Fruit fly (Drosophila melanogaster) whole organism, embryonic: ENCODE results near the gene CG33124.

Experiments
- Asciz ChIP-seq: fragments of 200-800 bp; sonication (Bioruptor generic); optimal IDR thresholded peaks from 2 replicates; lab custom pipeline; 2017; ENCODE audit warnings: missing biosample characterization, mild to moderate bottlenecking, missing genetic modification characterization, missing genetic modification reagents
- CG11456 ChIP-seq: fragments of 200-800 bp; sonication (Bioruptor generic); IDR thresholded peaks from 3 replicates; pipeline ENCODE4 v1.3.6; 2022; ENCODE audit warnings: missing biosample characterization, missing genetic modification characterization
- CG12071 ChIP-seq: fragments of 200-800 bp; sonication (Bioruptor generic); optimal IDR thresholded peaks from 3 replicates; lab custom pipeline; 2018; ENCODE audit warnings: missing biosample characterization, mild to moderate bottlenecking, missing genetic modification characterization
- CG12155 ChIP-seq: fragments of 200-800 bp; sonication (Bioruptor generic); optimal IDR thresholded peaks from 3 replicates; lab custom pipeline; 2016; ENCODE audit warnings: missing biosample characterization, missing genetic modification characterization
- CG1233 ChIP-seq: fragments of 200-800 bp; sonication (Bioruptor generic); optimal IDR thresholded peaks from 4 replicates; lab custom pipeline; 2018; ENCODE audit warnings: missing biosample characterization, mild to moderate bottlenecking, missing genetic modification characterization
- CG12391 ChIP-seq: fragments of 200-800 bp; sonication (Bioruptor generic); optimal IDR thresholded peaks from 3 replicates; lab custom pipeline; 2018; ENCODE audit warnings: missing biosample characterization, mild to moderate bottlenecking, missing genetic modification characterization, moderate library complexity
- CG12659 ChIP-seq: fragments of 200-800 bp; sonication (Bioruptor generic); optimal IDR thresholded peaks from 3 replicates; lab custom pipeline; 2017; ENCODE audit warnings: mild to moderate bottlenecking, missing biosample characterization, missing genetic modification reagents, missing genetic modification characterization
- CG13287 ChIP-seq: fragments of 200-800 bp; sonication (Bioruptor generic); IDR thresholded peaks from 2 replicates; pipeline ENCODE4 v1.3.6; 2022; ENCODE audit warnings: missing biosample characterization, missing genetic modification characterization; ENCODE audit not compliant: partially characterized antibody
- CG2120 ChIP-seq: fragments of 200-800 bp; sonication (Bioruptor generic); optimal IDR thresholded peaks from 3 replicates; lab custom pipeline; 2016; ENCODE audit warnings: missing biosample characterization, missing genetic modification characterization
- CG3065 ChIP-seq: fragments of 200-800 bp; sonication (Bioruptor generic); optimal IDR thresholded peaks from 2 replicates; lab custom pipeline; 2016; ENCODE audit warnings: missing biosample characterization, missing genetic modification characterization
- CG3281 ChIP-seq: fragments of 200-800 bp; sonication (Bioruptor generic); optimal IDR thresholded peaks from 3 replicates; lab custom pipeline; 2017; ENCODE audit warnings: missing biosample characterization, mild to moderate bottlenecking, missing genetic modification characterization
- CG3726 ChIP-seq: fragments of 200-800 bp; sonication (Bioruptor generic); IDR thresholded peaks from 3 replicates; pipeline ENCODE4, ENCODE4 v1.3.6; 2022; ENCODE audit warnings: missing biosample characterization, missing genetic modification characterization
- CG3995 ChIP-seq: fragments of 200-800 bp; sonication (Bioruptor generic); optimal IDR thresholded peaks from 3 replicates; lab custom pipeline; 2016; ENCODE audit warnings: missing biosample characterization, missing genetic modification characterization
- CG4617 ChIP-seq: fragments of 200-800 bp; sonication (Bioruptor generic); optimal IDR thresholded peaks from 3 replicates; lab custom pipeline; 2016; ENCODE audit warnings: missing biosample characterization, missing genetic modification characterization, borderline replicate concordance
- CG7372 ChIP-seq: fragments of 200-800 bp; sonication (Bioruptor generic); IDR thresholded peaks from 2 replicates; pipeline ENCODE4 v1.3.6; 2022; ENCODE audit warnings: missing biosample characterization, missing genetic modification characterization
- CG7963 ChIP-seq: fragments of 200-800 bp; sonication (Bioruptor generic); IDR thresholded peaks from 3 replicates; pipeline ENCODE4 v1.3.6; 2022; ENCODE audit warnings: missing biosample characterization, missing genetic modification characterization; ENCODE audit not compliant: partially characterized antibody
- Dad ChIP-seq: fragments of 200-800 bp; sonication (Bioruptor generic); optimal IDR thresholded peaks from 3 replicates; lab custom pipeline; 2016; ENCODE audit warnings: missing biosample characterization, missing genetic modification characterization
- Dek ChIP-seq: fragments of 200-800 bp; sonication (Bioruptor generic); optimal IDR thresholded peaks from 3 replicates; lab custom pipeline; 2019; ENCODE audit warnings: missing biosample characterization, mild to moderate bottlenecking, missing genetic modification characterization, moderate library complexity
- Dll ChIP-seq: fragments of 200-800 bp; sonication (Bioruptor generic); IDR thresholded peaks from 4 replicates; pipeline ENCODE4 v1.3.6; 2022; ENCODE audit warnings: missing biosample characterization, missing genetic modification characterization; ENCODE audit not compliant: partially characterized antibody
- Elba2 ChIP-seq: fragments of 200-800 bp; sonication (Bioruptor generic); optimal IDR thresholded peaks from 3 replicates; lab custom pipeline; 2016; ENCODE audit warnings: missing biosample characterization, missing genetic modification characterization
- MBD-R2 ChIP-seq: fragments of 200-800 bp; sonication (Bioruptor generic); IDR thresholded peaks from 2 replicates; pipeline ENCODE4 v1.3.6; 2022; ENCODE audit warnings: missing biosample characterization, missing genetic modification characterization
- MTF-1 ChIP-seq: fragments of 200-800 bp; sonication (Bioruptor generic); optimal IDR thresholded peaks from 2 replicates; lab custom pipeline; 2018; ENCODE audit warnings: missing biosample characterization, mild to moderate bottlenecking, missing genetic modification characterization, borderline replicate concordance
- Med ChIP-seq: fragments of 200-800 bp; sonication (Bioruptor generic); peaks from one replicate; lab custom pipeline; 2016; ENCODE audit warnings: missing biosample characterization, missing genetic modification characterization, mild to moderate bottlenecking, inconsistent platforms, moderate library complexity
- Ptx1 ChIP-seq: fragments of 200-800 bp; sonication (Bioruptor generic); IDR thresholded peaks from 2 replicates; pipeline ENCODE4 v1.3.6; 2022; ENCODE audit warnings: missing biosample characterization, missing genetic modification characterization
- az2 ChIP-seq: fragments of 200-800 bp; sonication (Bioruptor generic); optimal IDR thresholded peaks from 3 replicates; lab custom pipeline; 2016; ENCODE audit warnings: missing biosample characterization, missing genetic modification characterization
- cato ChIP-seq: fragments of 200-800 bp; sonication (Bioruptor generic); optimal IDR thresholded peaks from 2 replicates; lab custom pipeline; 2016; ENCODE audit warnings: missing biosample characterization, missing genetic modification characterization, borderline replicate concordance
- caup ChIP-seq: fragments of 200-800 bp; sonication (Bioruptor generic); optimal IDR thresholded peaks from 3 replicates; lab custom pipeline; 2017; ENCODE audit warnings: missing biosample characterization, mild to moderate bottlenecking, missing genetic modification characterization, moderate library complexity; ENCODE audit not compliant: severe bottlenecking
- cg ChIP-seq: fragments of 200-800 bp; sonication (Bioruptor generic); optimal IDR thresholded peaks from 3 replicates; lab custom pipeline; 2019; ENCODE audit warnings: missing biosample characterization, mild to moderate bottlenecking, missing genetic modification characterization, moderate library complexity
- cwo ChIP-seq: fragments of 200-800 bp; sonication (Bioruptor generic); optimal IDR thresholded peaks from 3 replicates; lab custom pipeline; 2017; ENCODE audit warnings: missing biosample characterization, missing genetic modification characterization, mild to moderate bottlenecking, moderate library complexity, missing genetic modification reagents
- dmrt99B ChIP-seq: fragments of 200-800 bp; sonication (Bioruptor generic); optimal IDR thresholded peaks from 2 replicates; lab custom pipeline; 2018; ENCODE audit warnings: missing biosample characterization, mild to moderate bottlenecking, missing genetic modification characterization, moderate library complexity
- ems ChIP-seq: fragments of 200-800 bp; sonication (Bioruptor generic); optimal IDR thresholded peaks from 3 replicates; lab custom pipeline; 2016; ENCODE audit warnings: missing biosample characterization, missing genetic modification characterization
- gfzf ChIP-seq: fragments of 200-800 bp; sonication (Bioruptor generic); optimal IDR thresholded peaks from 2 replicates; lab custom pipeline; 2016; ENCODE audit warnings: missing biosample characterization, mild to moderate bottlenecking, missing genetic modification characterization, moderate library complexity
- grau ChIP-seq: fragments of 200-800 bp; optimal IDR thresholded peaks from 3 replicates; lab custom pipeline; 2019; ENCODE audit warnings: missing biosample characterization, mild to moderate bottlenecking, missing genetic modification characterization, moderate library complexity
- gt ChIP-seq: fragments of 200-800 bp; sonication (Bioruptor generic); IDR thresholded peaks from 2 replicates; pipeline ENCODE4 v1.3.6; 2022; ENCODE audit warnings: missing biosample characterization, missing genetic modification characterization
- ind ChIP-seq: fragments of 200-800 bp; sonication (Bioruptor generic); optimal IDR thresholded peaks from 3 replicates; lab custom pipeline; 2016; ENCODE audit warnings: missing biosample characterization, missing genetic modification characterization
- knrl ChIP-seq: fragments of 200-800 bp; sonication (Bioruptor generic); IDR thresholded peaks from 3 replicates; pipeline ENCODE4 v1.3.6; 2022; ENCODE audit warnings: missing biosample characterization, missing genetic modification characterization; ENCODE audit not compliant: partially characterized antibody
- odd ChIP-seq: fragments of 200-800 bp; sonication (Bioruptor generic); optimal IDR thresholded peaks from 2 replicates; lab custom pipeline; 2017; ENCODE audit warnings: missing biosample characterization, mild to moderate bottlenecking, missing genetic modification characterization
- sens ChIP-seq: fragments of 200-800 bp; sonication (Bioruptor generic); peaks from one replicate; lab custom pipeline; 2016; ENCODE audit warnings: missing biosample characterization, missing genetic modification characterization
- seq ChIP-seq: fragments of 200-800 bp; sonication (Bioruptor generic); IDR thresholded peaks from 2 replicates; pipeline ENCODE4 v1.3.6; 2022; ENCODE audit warnings: missing biosample characterization, missing genetic modification characterization
- slbo ChIP-seq: fragments of 200-800 bp; sonication (Bioruptor generic); IDR thresholded peaks from 2 replicates; pipeline ENCODE4 v1.3.6; 2022; ENCODE audit warnings: missing biosample characterization, missing genetic modification characterization
- sob ChIP-seq: fragments of 200-800 bp; sonication (Bioruptor generic); IDR thresholded peaks from 2 replicates; pipeline ENCODE4 v1.3.6; 2022; ENCODE audit warnings: missing biosample characterization, missing genetic modification characterization
- sqz ChIP-seq: fragments of 200-800 bp; sonication (Bioruptor generic); optimal IDR thresholded peaks from 3 replicates; lab custom pipeline; 2018; ENCODE audit warnings: missing biosample characterization, mild to moderate bottlenecking, missing genetic modification characterization
- trem ChIP-seq: fragments of 200-800 bp; optimal IDR thresholded peaks from 3 replicates; lab custom pipeline; 2019; ENCODE audit warnings: missing biosample characterization, mild to moderate bottlenecking, missing genetic modification characterization, moderate library complexity
- wdn ChIP-seq: fragments of 200-800 bp; sonication (Bioruptor generic); IDR thresholded peaks from 2 replicates; pipeline ENCODE4 v1.3.6; 2022; ENCODE audit warnings: missing biosample characterization, missing genetic modification characterization
- zen ChIP-seq: fragments of 200-800 bp; sonication (Bioruptor generic); optimal IDR thresholded peaks from 3 replicates; lab custom pipeline; 2018; ENCODE audit warnings: missing biosample characterization, mild to moderate bottlenecking, missing genetic modification characterization, moderate library complexity

Gene CG33124

DNA sequence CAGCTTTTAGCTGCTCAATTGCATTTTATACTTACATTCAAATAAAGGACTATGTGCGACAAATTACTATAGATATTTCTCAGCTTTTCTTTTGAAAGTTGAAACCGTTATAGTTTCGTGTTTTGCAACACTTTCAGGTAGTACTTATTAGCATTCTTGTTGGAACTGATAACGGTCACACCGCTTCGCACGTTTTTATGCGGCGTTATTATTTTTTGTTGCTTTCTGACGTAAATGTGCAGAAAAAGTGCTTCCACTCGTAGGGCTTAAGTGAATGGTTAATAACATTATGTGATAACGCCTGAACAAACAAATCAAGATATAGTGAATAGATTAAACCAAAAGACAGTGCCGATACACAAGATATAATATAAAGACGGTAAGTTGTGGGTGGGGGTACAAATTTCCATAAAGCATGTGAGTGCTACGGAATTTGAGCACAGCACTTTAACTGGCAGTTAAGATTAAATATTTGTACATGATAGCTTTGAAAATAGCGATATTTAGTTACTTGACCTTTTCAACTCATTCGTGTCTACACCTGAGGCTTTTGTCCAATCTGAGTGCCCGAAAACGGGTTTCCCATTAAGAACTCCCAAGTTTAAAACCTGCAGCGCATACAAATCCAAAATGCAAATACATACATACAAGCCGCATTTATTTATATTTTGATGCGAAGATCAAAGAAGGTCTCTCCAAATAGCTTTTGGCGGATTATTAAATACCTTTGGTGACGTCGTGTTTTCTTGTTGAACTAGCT lies 11.9 kb upstream of the CG33124 start, which contains the start of gene papi (continued):
- TF ChIP-seq grau (tag; lab: Kevin White, UChicago): peak; percentile 3
- TF ChIP-seq CG3065 (GFP tag; lab: Kevin White, UChicago): no peak
- peak; percentile 47 for TF ChIP-seq CG4617 (GFP tag; lab: Kevin White, UChicago)
- TF ChIP-seq Asciz (GFP tag; lab: Kevin White, UChicago): no peak
- TF ChIP-seq knrl (GFP tag; lab: Robert Waterston, UW): no peak; the same call in 2 of the 3 replicates
- no peak for TF ChIP-seq CG3281 (GFP tag; lab: Kevin White, UChicago)
- TF ChIP-seq cato (GFP tag; lab: Kevin White, UChicago): no peak

DNA sequence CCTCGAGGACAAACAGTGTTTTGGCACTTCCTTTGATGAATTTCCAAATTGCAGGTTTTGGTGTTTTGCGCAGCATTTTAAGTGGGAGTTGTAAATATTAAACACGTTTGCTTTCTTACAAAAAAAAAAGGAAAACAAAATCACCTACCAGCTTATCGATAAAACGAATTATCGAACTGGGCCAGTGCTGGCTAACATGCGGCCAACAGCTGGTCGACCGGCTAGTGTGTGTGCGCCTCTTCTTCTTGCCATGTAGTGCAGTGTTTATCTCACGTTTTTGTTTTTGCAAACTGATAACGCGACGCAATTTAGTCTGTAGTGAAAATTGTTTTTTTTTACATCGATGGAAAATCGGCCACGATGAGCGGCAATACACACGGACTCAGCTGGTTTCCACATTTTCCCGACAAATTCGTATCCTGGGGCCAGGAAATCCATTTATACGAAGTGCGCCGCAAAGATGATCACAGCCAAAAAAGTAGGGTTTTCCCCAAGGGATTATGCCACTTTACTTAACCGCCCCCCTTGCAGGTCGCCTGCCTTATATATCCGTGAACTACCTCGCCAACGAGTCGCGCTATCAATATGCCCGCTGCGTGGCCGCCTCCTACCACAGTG lies 8.3 kb upstream of the CG33124 start, which contains the start of the genes CG15386, CG42371 and mio:
CG15386 (minus strand) TSS at position 180 of the 618 bp plus-strand sequence.
CG42371 (minus strand) TSS at position 180 of the 618 bp plus-strand sequence.
mio (plus strand) TSS at position 224 of the 618 bp plus-strand sequence.
- TF ChIP-seq Ptx1: no peak
- TF ChIP-seq slbo (GFP tag; lab: Robert Waterston, UW): peak; percentile 19; the same call in 1 of the 2 replicates
- TF ChIP-seq trem (tag; lab: Kevin White, UChicago): peak; percentile 8
- no peak for TF ChIP-seq CG1233 (GFP tag; lab: Kevin White, UChicago)
- no peak for TF ChIP-seq az2
- peak; percentile 9 for TF ChIP-seq caup (GFP tag; lab: Kevin White, UChicago)
- TF ChIP-seq Elba2: no peak
- TF ChIP-seq zen: peak; percentile 44
- no peak for TF ChIP-seq CG3726
- peak; percentile 98 for TF ChIP-seq MBD-R2 (GFP tag; lab: Robert Waterston, UW)
- no peak for TF ChIP-seq ind
- TF ChIP-seq cg (GFP tag; lab: Kevin White, UChicago): peak; percentile 71
- TF ChIP-seq sens (GFP tag; lab: Kevin White, UChicago): peak; percentile 58
- peak; percentile 49 for TF ChIP-seq sqz (GFP tag; lab: Kevin White, UChicago)
- peak; percentile 61; the same call in 2 of the 4 replicates for TF ChIP-seq Dll (GFP tag; lab: Robert Waterston, UW)
- peak; percentile 54 for TF ChIP-seq CG2120 (GFP tag; lab: Kevin White, UChicago)
- TF ChIP-seq CG3281 (GFP tag; lab: Kevin White, UChicago): peak; percentile 10
- peak; percentile 57 for TF ChIP-seq cwo
- no peak for TF ChIP-seq ems (GFP tag; lab: Kevin White, UChicago)
- TF ChIP-seq wdn: 0 out of 2 replicates have a peak, but pooled peaks have one; percentile 19
- TF ChIP-seq grau (tag; lab: Kevin White, UChicago): peak; percentile 17
- no peak for TF ChIP-seq CG7963 (GFP tag; lab: Robert Waterston, UW)
- TF ChIP-seq CG7372 (GFP tag; lab: Robert Waterston, UW): no peak
- TF ChIP-seq Med: peak; percentile 85
- TF ChIP-seq odd (GFP tag; lab: Kevin White, UChicago): no peak
- TF ChIP-seq seq (GFP tag; lab: Robert Waterston, UW): no peak
- TF ChIP-seq Dad (GFP tag; lab: Kevin White, UChicago): no peak
- peak; percentile 14 for TF ChIP-seq MTF-1 (GFP tag; lab: Kevin White, UChicago)
- TF ChIP-seq CG13287: peak; percentile 65
- peak; percentile 41 for TF ChIP-seq gfzf (GFP tag; lab: Kevin White, UChicago)
- TF ChIP-seq CG12391: peak; percentile 16
- peak; percentile 39; the same call in 1 of the 2 replicates for TF ChIP-seq sob
- TF ChIP-seq CG12155 (GFP tag; lab: Kevin White, UChicago): peak; percentile 10
- no peak for TF ChIP-seq Dek (tag; lab: Kevin White, UChicago)
- TF ChIP-seq dmrt99B (tag; lab: Kevin White, UChicago): no peak
- TF ChIP-seq CG12659 (GFP tag; lab: Kevin White, UChicago): peak; percentile 52
- no peak for TF ChIP-seq gt
- peak; percentile 41 for TF ChIP-seq CG3995 (GFP tag; lab: Kevin White, UChicago)
- TF ChIP-seq CG12071 (GFP tag; lab: Kevin White, UChicago): no peak
- no peak for TF ChIP-seq CG11456 (GFP tag; lab: Robert Waterston, UW)
